Worm (Caenorhabditis elegans) whole organism, midembryonic: ENCODE measurements around the gene C50E3.12.

Experiments used
- T22C8.4 ChIP-seq: fragments of 200-800 bp; sonication (Bioruptor generic); IDR thresholded peaks from 2 replicates; pipeline ENCODE4 v1.3.6; 2022; ENCODE audit warnings: missing genetic modification characterization, missing compliant biosample characterization
- cog-1 ChIP-seq: sonication (generic microtip); optimal IDR thresholded peaks from 2 replicates; lab custom pipeline; 2016; ENCODE audit warnings: missing genetic modification characterization, missing compliant biosample characterization
- flt-1 ChIP-seq: fragments of 200-800 bp; sonication (Bioruptor generic); IDR thresholded peaks from 2 replicates; pipeline ENCODE4 v1.3.6; 2022; ENCODE audit warnings: missing genetic modification characterization, missing compliant biosample characterization
- klf-2 ChIP-seq: fragments of 200-800 bp; sonication (Bioruptor generic); conservative IDR thresholded peaks from 2 replicates; pipeline ENCODE4 v1.3.6; 2022; ENCODE audit warnings: missing genetic modification reagents, missing genetic modification characterization, missing compliant biosample characterization
- med-1 ChIP-seq: sonication (generic microtip); optimal IDR thresholded peaks from 2 replicates; lab custom pipeline; 2017; ENCODE audit warnings: missing genetic modification characterization, mild to moderate bottlenecking, missing compliant biosample characterization, antibody characterized with exemption, missing genetic modification reagents; ENCODE audit not compliant: insufficient read depth
- ref-1 ChIP-seq: fragments of 200-800 bp; sonication (Bioruptor generic); conservative IDR thresholded peaks from 2 replicates; pipeline ENCODE4 v1.3.6; 2022; ENCODE audit warnings: missing genetic modification reagents, missing genetic modification characterization, missing compliant biosample characterization
- tab-1 ChIP-seq: fragments of 200-800 bp; sonication (Bioruptor generic); IDR thresholded peaks from 2 replicates; pipeline ENCODE4 v1.3.6; 2022; ENCODE audit warnings: missing genetic modification characterization, missing compliant biosample characterization
- ztf-23 ChIP-seq: fragments of 200-800 bp; sonication (Bioruptor generic); IDR thresholded peaks from 2 replicates; pipeline ENCODE4 v1.3.6; 2022; ENCODE audit warnings: missing genetic modification reagents, missing genetic modification characterization, missing compliant biosample characterization
- ztf-29 ChIP-seq: fragments of 200-800 bp; sonication (Bioruptor generic); IDR thresholded peaks from 2 replicates; pipeline ENCODE4 v1.3.6; 2022; ENCODE audit warnings: missing genetic modification reagents, missing genetic modification characterization, missing compliant biosample characterization

Gene C50E3.12

DNA sequence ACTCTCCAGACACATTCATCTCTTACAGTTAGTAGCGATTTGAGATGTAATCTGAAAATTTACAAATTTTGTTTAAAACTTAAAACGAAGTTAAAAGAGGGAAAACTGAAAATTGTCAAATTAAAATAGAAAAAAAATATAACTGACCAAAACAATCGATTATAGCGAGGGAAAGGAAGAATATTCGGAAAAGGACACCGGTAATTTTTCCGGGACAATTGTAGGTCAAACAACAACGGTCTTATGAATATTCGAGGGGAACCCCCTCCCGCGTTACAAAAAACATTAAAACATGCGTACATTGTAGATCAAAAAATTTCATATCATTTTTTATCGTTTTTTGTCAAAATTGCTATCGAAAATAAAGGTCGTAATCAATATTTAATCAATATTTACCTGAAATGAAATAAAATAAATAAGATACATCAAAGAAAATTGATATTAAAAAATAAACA lies at the start of gene C50E3.12:
Gene C50E3.12, minus strand, starts transcription at position 51 of the 455 bp plus-strand sequence.
- no peak for TF ChIP-seq ztf-29
- TF ChIP-seq klf-2 (GFP tag; lab: Robert Waterston, UW), result no peak
- TF ChIP-seq ref-1 (GFP tag; lab: Robert Waterston, UW), result no peak
- TF ChIP-seq med-1 (GFP tag; lab: Kevin White, UChicago), result no peak
- TF ChIP-seq T22C8.4 (GFP tag; lab: Robert Waterston, UW), result no peak
- TF ChIP-seq flt-1 (GFP tag; lab: Robert Waterston, UW), result no peak

DNA sequence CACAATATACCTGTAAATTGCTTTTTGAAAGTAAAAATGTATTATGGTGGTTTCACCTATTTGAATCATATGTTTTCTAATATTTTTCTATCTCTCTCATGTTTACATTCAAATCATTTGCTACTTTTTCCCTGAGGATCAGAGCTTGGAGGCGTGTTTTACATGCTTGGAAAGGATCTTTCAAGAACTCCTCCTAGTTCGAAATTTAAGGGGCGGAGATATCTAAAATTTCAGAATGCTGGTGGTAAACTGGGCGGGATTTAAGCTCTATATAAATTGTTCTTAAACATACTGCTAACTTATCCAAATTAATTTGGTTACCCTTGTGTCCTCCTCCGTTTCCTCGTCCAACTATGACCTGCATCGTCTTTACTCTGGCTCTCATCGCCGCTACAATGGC lies 46.1 kb upstream of the C50E3.12 start, which contains the start of gene C12D5.5:
Gene C12D5.5, plus strand, starts transcription at position 301 of the 400 bp plus-strand sequence.
- no peak for TF ChIP-seq T22C8.4 (GFP tag; lab: Robert Waterston, UW)
- TF ChIP-seq ztf-23, result no peak
- no peak for TF ChIP-seq ref-1 (GFP tag; lab: Robert Waterston, UW)
- no peak for TF ChIP-seq klf-2 (GFP tag; lab: Robert Waterston, UW)
- TF ChIP-seq cog-1 (tag; lab: Kevin White, UChicago), result no peak
- no peak for TF ChIP-seq ztf-29
- TF ChIP-seq med-1 (GFP tag; lab: Kevin White, UChicago), result no peak
- TF ChIP-seq tab-1, result no peak
- TF ChIP-seq flt-1 (GFP tag; lab: Robert Waterston, UW), result no peak

DNA sequence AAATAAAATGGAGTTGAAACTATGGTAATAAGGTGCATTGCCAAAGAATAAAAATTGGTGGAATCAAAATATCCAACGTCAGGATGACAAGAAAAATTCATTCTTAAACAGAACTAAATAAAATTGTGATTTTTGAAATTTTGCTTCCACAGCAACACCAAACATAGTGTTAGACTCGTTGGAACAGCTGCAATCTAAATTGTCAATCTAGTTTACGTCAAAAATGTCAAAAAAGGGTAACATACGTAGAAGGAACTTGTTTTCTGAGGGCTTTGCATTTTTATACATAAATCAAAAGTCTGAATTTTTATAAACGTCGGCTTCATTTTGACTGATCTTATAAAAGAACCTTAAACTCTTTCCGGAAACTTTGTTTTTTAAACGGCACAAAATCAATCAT lies 31.7 kb upstream of the C50E3.12 start, which contains the start of gene srh-200:
Gene srh-200, minus strand, starts transcription at position 101 of the 400 bp plus-strand sequence.
- TF ChIP-seq klf-2 (GFP tag; lab: Robert Waterston, UW), result no peak
- TF ChIP-seq ztf-29, result no peak
- no peak for TF ChIP-seq med-1 (GFP tag; lab: Kevin White, UChicago)
- TF ChIP-seq cog-1 (tag; lab: Kevin White, UChicago), result no peak
- no peak for TF ChIP-seq flt-1 (GFP tag; lab: Robert Waterston, UW)
- TF ChIP-seq ref-1 (GFP tag; lab: Robert Waterston, UW), result no peak
- TF ChIP-seq ztf-23, result no peak
- no peak for TF ChIP-seq T22C8.4 (GFP tag; lab: Robert Waterston, UW)
- TF ChIP-seq tab-1, result no peak

DNA sequence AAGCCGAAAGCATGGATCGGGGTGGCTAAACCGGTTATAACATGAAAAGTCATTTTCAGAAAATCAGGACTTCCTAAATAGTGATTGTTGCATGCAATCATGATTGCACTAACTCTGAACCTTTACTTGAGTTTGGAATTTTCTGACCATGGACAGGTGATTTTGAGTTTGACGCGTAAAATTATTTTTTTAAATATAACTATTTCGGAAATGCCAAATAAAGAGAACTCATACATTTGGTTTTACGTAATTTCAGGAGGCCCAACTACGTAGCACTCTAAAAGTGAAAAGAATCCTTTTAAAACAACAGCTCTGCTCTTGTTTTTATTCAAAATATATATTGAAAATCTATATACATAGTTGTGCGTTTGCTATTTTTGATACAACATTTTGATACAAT lies 29.9 kb upstream of the C50E3.12 start, which contains the start of gene srh-234:
Gene srh-234, minus strand, starts transcription at position 101 of the 400 bp plus-strand sequence.
- TF ChIP-seq med-1 (GFP tag; lab: Kevin White, UChicago) (no peak), flt-1 (GFP tag; lab: Robert Waterston, UW) (no peak), ztf-29 (no peak)

DNA sequence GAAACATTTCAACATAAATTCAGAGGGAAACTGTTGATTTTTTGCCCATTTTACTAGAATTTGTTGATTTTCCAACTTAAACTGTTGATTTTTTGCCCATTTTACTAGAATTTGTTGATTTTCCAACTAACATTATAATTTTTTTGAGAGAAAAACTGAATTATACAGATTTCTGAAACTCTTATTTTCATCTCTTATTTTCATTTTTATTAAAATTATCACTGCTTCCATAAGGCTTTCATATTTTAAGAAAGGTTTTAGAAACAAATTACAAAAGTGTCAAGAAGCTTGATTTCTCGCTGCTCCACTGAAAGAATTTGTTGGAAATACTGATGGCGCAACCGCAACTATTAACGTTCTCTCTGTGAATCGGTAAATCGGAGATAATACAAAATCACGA lies 28.1 kb upstream of the C50E3.12 start:
- no peak for TF ChIP-seq flt-1 (GFP tag; lab: Robert Waterston, UW)
- no peak for TF ChIP-seq T22C8.4 (GFP tag; lab: Robert Waterston, UW)
- TF ChIP-seq tab-1, result no peak
- no peak for TF ChIP-seq ref-1 (GFP tag; lab: Robert Waterston, UW)
- TF ChIP-seq ztf-29, result no peak
- TF ChIP-seq med-1 (GFP tag; lab: Kevin White, UChicago), result no peak
- TF ChIP-seq ztf-23, result no peak
- no peak for TF ChIP-seq klf-2 (GFP tag; lab: Robert Waterston, UW)
- TF ChIP-seq cog-1 (tag; lab: Kevin White, UChicago), result no peak

DNA sequence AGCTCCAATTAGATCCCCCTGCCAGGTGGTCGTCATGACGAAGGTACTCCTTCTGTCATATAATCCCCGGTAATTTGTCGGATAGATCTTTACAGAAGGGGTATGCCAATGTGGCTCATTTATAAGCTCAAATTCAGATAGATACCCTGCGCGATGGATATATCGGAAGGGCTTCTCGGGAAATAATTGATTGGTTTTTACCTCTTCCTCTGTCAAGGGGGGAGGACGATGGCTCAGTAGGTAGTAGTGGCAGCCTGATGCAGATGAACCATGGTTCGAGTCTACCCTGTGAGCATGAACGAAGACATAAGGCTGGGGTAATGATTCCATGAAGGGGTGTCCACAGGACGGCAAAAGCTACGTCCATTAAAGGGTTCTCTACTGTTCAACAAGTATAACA lies 25.3 kb upstream of the C50E3.12 start:
- TF ChIP-seq cog-1 (tag; lab: Kevin White, UChicago) (no peak), ztf-23 (no peak), med-1 (GFP tag; lab: Kevin White, UChicago) (no peak), tab-1 (no peak), T22C8.4 (GFP tag; lab: Robert Waterston, UW) (no peak), klf-2 (GFP tag; lab: Robert Waterston, UW) (no peak), ref-1 (GFP tag; lab: Robert Waterston, UW) (no peak), ztf-29 (no peak), flt-1 (GFP tag; lab: Robert Waterston, UW) (no peak)

DNA sequence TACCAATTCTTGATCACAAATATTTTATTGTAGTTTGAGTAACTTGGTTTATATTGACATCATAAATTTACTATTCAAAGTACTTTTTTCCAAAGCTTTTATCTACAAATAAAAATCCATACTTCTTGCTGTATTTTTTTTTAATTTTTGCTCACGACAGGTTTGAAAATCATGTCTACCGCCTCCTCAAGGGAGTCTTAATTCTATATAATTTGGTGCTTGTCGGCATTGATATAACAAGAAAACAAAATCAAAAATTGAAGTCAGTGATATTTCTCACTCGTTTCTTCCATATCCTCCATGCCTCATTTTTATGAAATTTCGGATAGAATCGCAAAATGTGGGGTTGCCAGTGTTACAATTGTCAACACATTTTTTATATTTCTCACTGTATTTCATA lies 23.6 kb upstream of the C50E3.12 start, which contains the start of gene str-47:
Gene str-47, plus strand, starts transcription at position 301 of the 400 bp plus-strand sequence.
- TF ChIP-seq ztf-29, result no peak
- TF ChIP-seq ztf-23, result no peak
- no peak for TF ChIP-seq flt-1 (GFP tag; lab: Robert Waterston, UW)
- no peak for TF ChIP-seq med-1 (GFP tag; lab: Kevin White, UChicago)
- no peak for TF ChIP-seq T22C8.4 (GFP tag; lab: Robert Waterston, UW)
- no peak for TF ChIP-seq ref-1 (GFP tag; lab: Robert Waterston, UW)
- TF ChIP-seq cog-1 (tag; lab: Kevin White, UChicago), result no peak
- TF ChIP-seq klf-2 (GFP tag; lab: Robert Waterston, UW), result no peak
- no peak for TF ChIP-seq tab-1

DNA sequence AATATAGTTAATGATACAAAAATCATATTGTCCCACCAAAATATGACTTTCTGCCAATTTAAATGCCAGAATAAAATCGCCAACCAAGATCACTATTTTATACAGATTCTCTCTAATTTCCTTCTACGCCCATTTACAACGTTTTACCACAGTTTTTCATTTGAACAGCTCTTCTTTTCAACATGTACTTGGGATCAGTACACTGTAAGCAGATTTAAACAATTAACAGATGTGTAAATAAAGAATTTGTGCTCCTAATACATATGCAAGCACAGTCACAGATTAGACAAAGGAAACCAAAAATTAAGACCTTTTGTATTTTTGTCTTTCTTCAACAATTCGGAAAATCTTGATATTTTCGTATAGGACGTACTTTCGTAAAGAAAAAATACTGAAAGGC lies 21.6 kb upstream of the C50E3.12 start, which contains the start of gene F07C4.11:
Gene F07C4.11, minus strand, starts transcription at position 101 of the 400 bp plus-strand sequence.
- TF ChIP-seq tab-1, result no peak
- no peak for TF ChIP-seq flt-1 (GFP tag; lab: Robert Waterston, UW)
- TF ChIP-seq klf-2 (GFP tag; lab: Robert Waterston, UW), result no peak

DNA sequence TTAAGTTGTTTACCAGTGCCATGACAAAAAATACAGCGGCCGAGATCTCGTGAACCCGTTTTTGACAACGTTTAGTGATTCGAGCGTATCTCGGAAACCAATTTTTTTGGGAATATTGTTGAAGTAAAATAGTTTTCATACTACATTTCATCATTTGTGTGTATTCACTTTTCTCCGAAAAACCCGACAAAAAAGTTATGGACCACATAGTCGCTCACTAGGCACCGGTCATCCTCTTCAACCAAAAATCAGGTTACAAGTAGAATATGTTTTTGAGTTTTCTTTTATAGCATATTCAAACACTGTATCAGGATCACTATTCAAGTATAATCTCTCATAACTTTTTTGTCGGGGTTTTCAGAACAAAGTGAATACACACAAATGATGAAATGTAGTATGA lies 19.9 kb upstream of the C50E3.12 start:
- TF ChIP-seq ref-1 (GFP tag; lab: Robert Waterston, UW) (no peak), ztf-23 (no peak), klf-2 (GFP tag; lab: Robert Waterston, UW) (no peak), cog-1 (tag; lab: Kevin White, UChicago) (no peak), ztf-29 (no peak), tab-1 (no peak), med-1 (GFP tag; lab: Kevin White, UChicago) (no peak), T22C8.4 (GFP tag; lab: Robert Waterston, UW) (no peak), flt-1 (GFP tag; lab: Robert Waterston, UW) (no peak)

DNA sequence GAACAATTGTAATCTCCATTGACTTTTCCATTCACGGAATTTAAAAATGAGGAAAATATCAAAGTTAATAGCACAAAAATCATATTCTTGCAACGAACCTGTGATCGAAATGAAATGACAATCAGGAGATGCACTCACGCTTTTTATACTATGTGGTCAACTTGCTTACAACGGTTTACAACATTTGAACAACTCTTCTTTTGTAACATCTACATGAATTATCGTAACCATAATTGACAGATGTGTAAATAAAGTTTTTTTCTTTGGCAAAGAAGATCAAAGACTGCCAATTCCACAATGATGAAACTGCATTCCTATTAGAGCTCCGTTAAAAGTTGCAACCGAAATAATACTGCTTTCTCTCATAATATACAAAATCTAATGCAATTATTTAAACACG lies 17.9 kb upstream of the C50E3.12 start, which contains the start of gene F07C4.10:
Gene F07C4.10, minus strand, starts transcription at position 101 of the 400 bp plus-strand sequence.
- TF ChIP-seq ref-1 (GFP tag; lab: Robert Waterston, UW), result no peak
- no peak for TF ChIP-seq tab-1
- no peak for TF ChIP-seq cog-1 (tag; lab: Kevin White, UChicago)
- TF ChIP-seq klf-2 (GFP tag; lab: Robert Waterston, UW), result no peak
- no peak for TF ChIP-seq ztf-29
- no peak for TF ChIP-seq T22C8.4 (GFP tag; lab: Robert Waterston, UW)
- TF ChIP-seq med-1 (GFP tag; lab: Kevin White, UChicago), result no peak
- TF ChIP-seq ztf-23, result no peak
- TF ChIP-seq flt-1 (GFP tag; lab: Robert Waterston, UW), result no peak
